Worm (Caenorhabditis elegans): ENCODE data around the gene srt-44.
"Not testable (repeated sequence)": the region's sequence is repeated elsewhere in the genome, so short reads cannot be mapped to it uniquely, and the experiment has no call there.

The srt-44 gene

DNA sequence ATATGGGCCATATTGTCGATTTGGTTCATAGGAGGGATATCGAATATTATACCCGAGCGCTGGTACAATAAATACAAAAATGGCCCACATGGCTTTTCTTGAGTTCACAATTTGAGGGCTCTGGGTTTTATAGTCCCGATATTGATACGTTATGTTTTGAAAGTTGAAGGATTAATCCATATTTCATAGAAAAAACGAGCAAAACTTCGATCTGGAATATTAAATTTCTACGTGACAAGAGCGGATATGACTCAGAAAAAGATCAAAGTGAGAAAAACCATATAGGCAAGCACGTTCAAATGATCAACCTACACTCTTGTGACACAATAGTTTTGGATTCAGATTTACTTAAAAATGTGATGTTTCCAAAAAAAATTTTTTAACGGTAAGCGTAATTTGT, 28.3 kb downstream of the srt-44 start, which contains the start of gene col-135:
TSS of gene col-135 (minus strand) at position 101 of the 400 bp plus-strand sequence.
- no peak for TF ChIP-seq xnd-1 (tag; optimal IDR thresholded peaks at IDR 0.05)

DNA sequence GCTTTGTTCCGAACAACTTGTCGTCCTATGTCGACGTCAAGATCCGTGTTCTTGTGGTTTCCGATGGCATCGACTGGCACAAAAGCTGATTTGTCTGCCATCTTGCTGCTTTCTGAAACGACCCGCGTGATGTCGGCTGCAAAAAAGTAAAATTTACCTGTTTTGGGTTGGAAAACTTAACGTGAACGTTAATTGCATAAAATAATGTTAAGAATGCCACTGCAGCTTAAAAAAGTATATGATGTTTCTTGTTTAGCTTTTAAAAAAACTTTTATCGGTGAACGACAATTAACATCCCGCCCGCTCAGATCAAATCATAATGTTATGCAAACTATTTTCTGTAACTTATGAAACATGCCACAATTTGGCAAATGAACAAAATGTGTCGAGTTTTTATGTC, 30.5 kb downstream of the srt-44 start, which contains the start of gene M199.8:
TSS of gene M199.8 (minus strand) at position 101 of the 400 bp plus-strand sequence.
- TF ChIP-seq F39B2.1 (GFP tag; IDR thresholded peaks at IDR 0.05); ceh-91 (GFP tag; IDR thresholded peaks at IDR 0.05); somi-1 (GFP tag; optimal IDR thresholded peaks at IDR 0.05): not testable (repeated sequence)

DNA sequence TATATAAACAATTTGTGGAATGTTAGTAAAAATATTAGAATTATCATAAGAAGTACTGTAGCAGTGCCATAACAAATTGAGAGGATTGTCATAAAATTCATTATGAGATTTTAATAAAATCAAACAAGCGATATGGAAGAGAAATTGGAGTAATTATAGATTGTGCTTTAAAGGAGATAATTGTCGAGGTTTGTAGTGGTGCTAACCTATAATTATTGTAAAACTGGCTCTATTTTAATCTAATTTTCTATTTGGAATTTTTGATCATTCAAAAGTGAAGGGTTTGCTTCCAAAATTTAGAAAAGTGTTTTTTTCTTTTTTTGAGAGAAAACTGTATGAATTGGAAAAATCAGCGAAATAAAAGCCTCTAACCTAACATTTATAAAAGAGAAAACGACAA, 37.4 kb downstream of the srt-44 start, which contains the start of gene srg-51:
TSS of gene srg-51 (minus strand) at position 101 of the 400 bp plus-strand sequence.
- TF ChIP-seq T07F8.4 (tag; optimal IDR thresholded peaks at IDR 0.05) (no peak), pbrm-1 (GFP tag; IDR thresholded peaks at IDR 0.05) (no peak), repo-1 (tag; optimal IDR thresholded peaks at IDR 0.05) (no peak), ceh-27 (GFP tag; optimal IDR thresholded peaks at IDR 0.05) (no peak), madf-6 (GFP tag; IDR thresholded peaks at IDR 0.05) (no peak), D2030.7 (GFP tag; IDR thresholded peaks at IDR 0.05) (no peak), lsy-27 (tag; optimal IDR thresholded peaks at IDR 0.05; ENCODE audit: borderline replicate concordance, insufficient read depth) (no peak), rec-8 (tag; optimal IDR thresholded peaks at IDR 0.05) (no peak), lag-1 (GFP tag; IDR thresholded peaks at IDR 0.05) (no peak), C17E4.6 (GFP tag; IDR thresholded peaks at IDR 0.05) (no peak), lin-26 (GFP tag; IDR thresholded peaks at IDR 0.05) (no peak), bed-2 (GFP tag; IDR thresholded peaks at IDR 0.05) (no peak), pha-4 (tag; optimal IDR thresholded peaks at IDR 0.05) (no peak), ama-1 (optimal IDR thresholded peaks at IDR 0.05) (no peak), ama-1 (GFP tag; optimal IDR thresholded peaks at IDR 0.05) (no peak)

DNA sequence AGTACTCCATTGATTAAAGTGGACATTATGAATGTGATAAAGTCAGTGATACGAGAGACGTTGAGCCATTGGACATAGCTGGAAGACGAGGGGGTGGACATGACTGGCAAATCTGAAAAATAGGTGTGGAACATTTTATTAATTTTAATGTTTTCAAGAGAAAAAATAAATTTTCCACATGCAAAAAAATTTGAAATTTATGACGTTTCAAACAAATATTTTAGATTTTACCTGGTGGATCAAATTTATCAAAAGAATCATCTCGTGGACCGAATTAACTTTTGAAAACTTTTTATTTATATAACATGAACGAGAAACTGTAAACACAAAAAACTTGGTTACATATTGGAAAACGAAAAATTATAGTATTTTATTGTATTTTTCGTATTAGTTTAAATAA, 43.7 kb downstream of the srt-44 start, which contains the start of gene str-78:
TSS of gene str-78 (minus strand) at position 101 of the 400 bp plus-strand sequence.
- TF ChIP-seq ztf-26 (tag; optimal IDR thresholded peaks at IDR 0.05) (no peak), unc-130 (GFP tag; optimal IDR thresholded peaks at IDR 0.05) (no peak), ztf-18 (tag; optimal IDR thresholded peaks at IDR 0.05) (no peak), attf-3 (GFP tag; conservative IDR thresholded peaks at IDR 0.05) (no peak), madf-8 (GFP tag; conservative IDR thresholded peaks at IDR 0.05) (no peak), unc-62 (GFP tag; optimal IDR thresholded peaks at IDR 0.05) (no peak), ama-1 (optimal IDR thresholded peaks at IDR 0.05) (no peak), ama-1 (GFP tag; optimal IDR thresholded peaks at IDR 0.05) (no peak), zim-3 (tag; optimal IDR thresholded peaks at IDR 0.05) (no peak), C17E4.6 (GFP tag; IDR thresholded peaks at IDR 0.05) (no peak)

All from whole organism, young adult.